Fruit fly (Drosophila melanogaster) whole organism, prepupa: ENCODE data around the gene Send1.

Experiments
- CG31627 ChIP-seq: fragments of 200-800 bp; sonication (Bioruptor generic); optimal IDR thresholded peaks from 3 replicates; lab custom pipeline; 2016; ENCODE audit warnings: missing biosample characterization, missing genetic modification characterization
- CG6854 ChIP-seq: fragments of 200-800 bp; sonication (Bioruptor generic); optimal IDR thresholded peaks from 2 replicates; lab custom pipeline; 2017; ENCODE audit warnings: missing biosample characterization, mild to moderate bottlenecking, missing genetic modification characterization
- CG7368 ChIP-seq: fragments of 200-800 bp; sonication (Bioruptor generic); optimal IDR thresholded peaks from 3 replicates; lab custom pipeline; 2016; ENCODE audit warnings: missing biosample characterization, missing genetic modification characterization

- TF ChIP-seq CG7368 (GFP tag; lab: Kevin White, UChicago) (peak; percentile 75), CG31627 (peak; percentile 92), CG6854 (GFP tag; lab: Kevin White, UChicago) (peak; percentile 39)
Observed at dm6 chr2L:2226259-2227121, 28.4 kb downstream of the Send1 start, which contains the start of the genes CG15387 and sau.
